Worm (Caenorhabditis elegans): ENCODE measurements around the gene old-1.
A peak's percentile ranks its signal among the peaks of the same experiment; 100 is the strongest.

Gene old-1

ce11 chrII:9829108-9829507, 39.4 kb downstream of the old-1 start, which contains the start of gene ZK938.1:
Gene ZK938.1 (plus strand): TSS chrII:9829408.
- no peak for TF ChIP-seq hmg-1.1 (GFP tag; IDR thresholded peaks at IDR 0.05)
- no peak for TF ChIP-seq ZK546.5 (tag; optimal IDR thresholded peaks at IDR 0.05)
- no peak for TF ChIP-seq ceh-28 (tag; optimal IDR thresholded peaks at IDR 0.05)
- TF ChIP-seq ztf-7 (tag; optimal IDR thresholded peaks at IDR 0.05): no peak
- TF ChIP-seq tra-1 (GFP tag; IDR thresholded peaks at IDR 0.05): no peak
- no peak for TF ChIP-seq saeg-2 (GFP tag; IDR thresholded peaks at IDR 0.05)
- TF ChIP-seq lsy-2 (tag; optimal IDR thresholded peaks at IDR 0.05): no peak
- TF ChIP-seq attf-4 (tag; optimal IDR thresholded peaks at IDR 0.05): no peak
- no peak for TF ChIP-seq Y5F2A.4 (GFP tag; optimal IDR thresholded peaks at IDR 0.05)
- TF ChIP-seq T26A8.4 (GFP tag; IDR thresholded peaks at IDR 0.05): no peak
- no peak for TF ChIP-seq ceh-44 (GFP tag; IDR thresholded peaks at IDR 0.05)
- TF ChIP-seq lin-38 (GFP tag; IDR thresholded peaks at IDR 0.05): no peak
- TF ChIP-seq aly-2 (tag; optimal IDR thresholded peaks at IDR 0.05): no peak
- TF ChIP-seq set-16 (GFP tag; IDR thresholded peaks at IDR 0.05): no peak

- TF ChIP-seq lin-15B (tag; optimal IDR thresholded peaks at IDR 0.05) (no peak), unc-39 (tag; optimal IDR thresholded peaks at IDR 0.05) (no peak), nhr-48 (tag; optimal IDR thresholded peaks at IDR 0.05) (no peak), nhr-42 (GFP tag; IDR thresholded peaks at IDR 0.05) (no peak), mxl-3 (GFP tag; optimal IDR thresholded peaks at IDR 0.05) (no peak), ceh-62 (tag; optimal IDR thresholded peaks at IDR 0.05) (no peak), F44E2.7 (GFP tag; IDR thresholded peaks at IDR 0.05) (no peak), spr-1 (tag; optimal IDR thresholded peaks at IDR 0.05) (no peak), ceh-32 (tag; optimal IDR thresholded peaks at IDR 0.05; ENCODE audit: poor library complexity) (no peak), snpc-4 (tag; optimal IDR thresholded peaks at IDR 0.05) (no peak), nhr-41 (GFP tag; IDR thresholded peaks at IDR 0.05) (no peak), tag-97 (GFP tag; IDR thresholded peaks at IDR 0.05) (no peak), dpl-1 (GFP tag; optimal IDR thresholded peaks at IDR 0.05) (no peak), lin-38 (GFP tag; IDR thresholded peaks at IDR 0.05) (no peak), hif-1 (tag; optimal IDR thresholded peaks at IDR 0.05) (no peak), sdz-12 (GFP tag; optimal IDR thresholded peaks at IDR 0.05) (no peak)
These were observed 40.0 kb downstream of the old-1 start for ce11 chrII:9828502-9828901.

- TF ChIP-seq ceh-82 (tag; optimal IDR thresholded peaks at IDR 0.05): no peak
- no peak for TF ChIP-seq mxl-2 (GFP tag; conservative IDR thresholded peaks at IDR 0.05)
- TF ChIP-seq Y105C5A.15 (GFP tag; IDR thresholded peaks at IDR 0.05): no peak
- peak; percentile 53 for TF ChIP-seq aha-1 (tag)
- no peak for TF ChIP-seq snpc-1.2 (GFP tag; IDR thresholded peaks at IDR 0.05)
These were observed 40.7 kb downstream of the old-1 start, which contains the start of gene eyg-1 for ce11 chrII:9827852-9828251. Gene eyg-1 (minus strand): TSS chrII:9827952.

ce11 chrII:9826946-9827345, 41.6 kb downstream of the old-1 start:
- no peak for TF ChIP-seq T20F7.1 (GFP tag; optimal IDR thresholded peaks at IDR 0.05)
- TF ChIP-seq aha-1 (tag): peak; percentile 56

All from whole organism, L4 larva.